Fruit fly (Drosophila melanogaster) Kc167 (cell line): Measurements from ENCODE around the gene CG10232.

Experiments used
- Sin3A ChIP-seq: fragments of >200 bp; optimal IDR thresholded peaks from 2 replicates; lab custom pipeline; 2018; ENCODE audit warnings: missing external identifiers
- psq ChIP-seq: fragments of >200 bp; optimal IDR thresholded peaks from 2 replicates; lab custom pipeline; 2017; ENCODE audit warnings: missing external identifiers

DNA sequence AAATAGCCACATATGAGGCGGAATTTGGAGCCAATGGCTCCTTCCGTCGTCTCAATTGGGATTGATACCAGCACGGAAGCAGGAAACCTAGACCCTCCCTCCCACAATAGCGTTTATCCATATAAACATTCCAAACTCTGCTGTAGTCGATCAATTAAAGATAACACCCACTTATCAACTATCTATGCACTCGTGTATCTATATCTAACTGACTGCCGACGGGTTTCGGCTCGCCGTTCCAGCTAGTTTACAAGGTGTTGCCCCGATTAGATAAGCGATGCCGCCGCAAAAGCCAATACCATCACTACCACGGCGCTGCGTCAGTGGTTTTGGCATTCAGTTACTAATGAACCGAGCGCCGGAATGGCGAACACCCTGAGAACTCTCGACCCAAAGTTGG lies 10.2 kb downstream of the CG10232 start, which contains the start of gene CG10300:
- TF ChIP-seq Sin3A (no peak), psq (lab: Kevin White, UChicago) (no peak)
